Fruit fly (Drosophila melanogaster) whole organism, larva: ENCODE results near the gene lok.

ENCODE experiments used
- noc ChIP-seq: fragments of 200-800 bp; sonication (Bioruptor generic); optimal IDR thresholded peaks from 3 replicates; lab custom pipeline; 2019; ENCODE audit warnings: missing biosample characterization, mild to moderate bottlenecking, missing genetic modification characterization, moderate library complexity

lok gene

dm6 chr2L:20097105-20097631 is 35.9 kb downstream of the lok start, which contains the start of the genes mRpS18B and Kua:
mRpS18B (minus strand) TSS chr2L:20097253.
Kua (plus strand) TSS chr2L:20097581.
- peak; percentile 13 for TF ChIP-seq noc (tag; lab: Kevin White, UChicago)

dm6 chr2L:20097773-20098172 is 36.6 kb downstream of the lok start:
- TF ChIP-seq noc (tag; lab: Kevin White, UChicago): no peak

- TF ChIP-seq noc (tag; lab: Kevin White, UChicago): peak; percentile 20
Measured at dm6 chr2L:20098194-20098593, 37.0 kb downstream of the lok start.

dm6 chr2L:20104050-20104449 is 42.8 kb downstream of the lok start, which contains the start of gene CG13970:
CG13970 (minus strand) TSS chr2L:20104150.
- no peak for TF ChIP-seq noc (tag; lab: Kevin White, UChicago)

dm6 chr2L:20104526-20104925 is 43.3 kb downstream of the lok start:
- TF ChIP-seq noc (tag; lab: Kevin White, UChicago): no peak

dm6 chr2L:20106595-20106994 is 45.4 kb downstream of the lok start:
- no peak for TF ChIP-seq noc (tag; lab: Kevin White, UChicago)
